Fruit fly (Drosophila melanogaster) ovary, adult (tissue): ENCODE measurements around the gene CG42374.

ENCODE experiments used
- CG17801 ChIP-seq: fragments of 200-800 bp; optimal IDR thresholded peaks from 2 replicates; lab custom pipeline; 2019; ENCODE audit warnings: missing biosample characterization, mild to moderate bottlenecking, missing genetic modification characterization, moderate library complexity; ENCODE audit not compliant: partially characterized antibody

Gene CG42374

dm6 chr3L:19291465-19292413 lies 28.2 kb downstream of the CG42374 start:
- TF ChIP-seq CG17801 (GFP tag; lab: Kevin White, UChicago) = no peak

DNA sequence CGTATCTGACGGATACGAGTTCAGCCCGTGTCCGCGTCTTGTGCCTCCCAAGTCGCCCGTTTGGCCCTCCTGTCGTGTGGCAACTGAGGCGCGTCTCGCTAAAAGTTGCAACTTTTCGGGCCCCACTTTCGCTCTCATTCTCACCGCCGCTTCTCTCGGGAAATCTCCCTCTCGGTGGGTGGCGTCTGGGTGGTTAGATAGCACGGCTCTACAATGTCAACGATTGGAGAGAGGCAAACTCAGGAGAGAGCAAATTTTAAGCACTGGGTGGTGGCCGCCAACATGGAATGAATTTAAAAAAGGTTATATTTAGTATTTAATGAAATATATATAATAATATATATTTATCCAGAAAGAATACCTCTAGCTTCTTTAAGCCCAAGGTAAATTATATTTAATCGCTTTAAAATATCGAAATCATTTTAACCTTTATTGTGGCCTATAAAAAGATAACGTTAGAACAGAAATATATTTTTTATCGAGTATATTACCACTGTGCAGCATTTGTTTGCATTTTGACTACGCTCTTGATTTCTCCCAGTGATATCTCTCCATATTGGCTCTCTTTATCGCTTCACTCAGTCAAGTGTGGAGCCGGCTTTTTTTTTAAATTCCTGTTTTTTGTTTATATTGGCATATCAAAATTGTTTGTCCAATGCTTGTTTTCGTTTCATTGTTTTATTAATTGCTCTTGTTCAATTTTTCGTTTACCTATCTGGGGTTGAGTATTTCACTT lies 29.0 kb downstream of the CG42374 start, which contains the start of gene Gbs-76A:
Gbs-76A (minus strand) TSS at position 327 of the 736 bp plus-strand sequence.
- peak; percentile 50 for TF ChIP-seq CG17801 (GFP tag; lab: Kevin White, UChicago)

DNA sequence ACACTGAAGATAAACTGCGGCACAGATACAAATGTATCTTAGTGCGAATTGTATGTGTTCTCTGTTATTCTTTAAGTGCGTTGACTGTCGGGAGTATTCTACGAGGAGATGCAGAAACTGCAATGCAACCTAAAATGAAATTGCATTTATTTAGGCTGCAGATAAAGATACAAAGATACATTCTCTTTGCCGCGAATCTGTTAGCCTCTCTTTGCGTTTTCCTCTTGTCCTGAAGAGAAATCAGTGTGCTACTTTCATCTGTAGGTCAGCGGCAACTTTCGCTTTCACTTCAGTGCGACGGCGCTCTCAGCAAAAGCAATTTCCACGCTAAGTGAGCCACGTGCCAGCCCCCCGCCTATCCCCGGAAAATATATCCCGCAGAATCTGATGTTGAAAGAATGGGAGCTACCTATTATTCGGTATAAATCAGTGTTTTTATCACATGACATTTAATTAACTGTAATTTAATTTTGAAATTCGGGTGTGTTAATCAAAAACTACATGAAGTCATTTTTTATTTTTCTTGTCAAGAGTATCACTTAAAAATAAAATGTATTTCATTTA lies 29.7 kb downstream of the CG42374 start:
- no peak for TF ChIP-seq CG17801 (GFP tag; lab: Kevin White, UChicago)

DNA sequence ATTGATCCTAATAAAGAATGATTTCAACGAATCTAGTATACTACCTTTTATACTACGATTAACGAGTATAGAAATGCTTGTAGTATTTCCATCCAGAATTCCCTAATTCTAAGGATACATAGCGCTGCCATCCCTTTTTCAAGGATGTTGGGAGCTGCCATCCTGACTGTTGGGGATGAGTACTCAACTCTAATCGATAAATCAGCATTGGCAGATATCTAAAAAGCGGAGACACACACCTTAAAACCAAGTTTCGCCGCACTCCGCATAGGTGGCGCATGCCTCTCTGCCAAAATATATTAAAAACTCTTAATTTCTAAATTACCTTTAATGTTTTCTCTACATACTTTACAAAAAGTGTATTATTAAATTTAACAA lies 30.7 kb downstream of the CG42374 start, which contains the start of gene fal:
fal (plus strand) TSS at position 330 of the 378 bp plus-strand sequence.
- TF ChIP-seq CG17801 (GFP tag; lab: Kevin White, UChicago) = no peak

DNA sequence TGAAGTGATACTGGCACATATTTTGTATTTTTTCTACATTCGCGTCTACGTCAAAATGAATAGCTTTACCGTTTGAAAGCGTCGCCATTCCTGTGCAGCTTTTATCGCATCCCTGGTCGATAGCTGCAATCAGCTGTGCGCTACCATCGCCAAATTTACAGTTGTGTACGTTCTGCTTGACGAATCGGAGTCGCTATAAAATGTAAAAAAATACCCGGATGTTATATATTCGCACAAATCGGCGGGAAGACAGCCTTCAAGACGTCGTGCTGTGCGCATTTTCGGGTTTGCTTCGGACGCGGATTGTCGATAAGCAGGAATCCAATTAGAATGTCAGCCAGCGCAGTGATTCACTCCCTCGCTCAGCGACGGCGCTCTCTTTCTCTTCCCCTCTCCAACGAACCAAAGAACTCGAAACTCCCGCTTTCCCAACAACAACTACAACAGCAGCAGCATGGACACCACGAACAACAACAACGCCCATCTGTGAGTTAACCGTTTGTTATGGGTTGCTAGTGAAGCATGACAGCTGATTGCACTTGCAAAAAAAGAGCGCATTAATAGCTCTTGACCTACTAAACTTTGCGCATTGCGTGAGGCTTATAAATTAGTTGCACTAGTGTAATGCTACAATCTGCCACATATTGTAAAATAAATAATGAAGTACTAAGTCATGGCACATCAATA lies 31.2 kb downstream of the CG42374 start:
- TF ChIP-seq CG17801 (GFP tag; lab: Kevin White, UChicago) = peak; percentile 58

dm6 chr3L:19314877-19315276 lies 51.3 kb downstream of the CG42374 start:
- no peak for TF ChIP-seq CG17801 (GFP tag; lab: Kevin White, UChicago)
